Fruit fly (Drosophila melanogaster): ENCODE results near the gene rgn.

- TF ChIP-seq Sox15 (GFP tag; optimal IDR thresholded peaks at IDR 0.05), result no peak
- no peak for TF ChIP-seq Gug (GFP tag; IDR thresholded peaks at IDR 0.05)
- no peak for TF ChIP-seq topi (GFP tag; optimal IDR thresholded peaks at IDR 0.05)
- TF ChIP-seq cyc (GFP tag; optimal IDR thresholded peaks at IDR 0.05), result no peak
- TF ChIP-seq CG9139 (GFP tag; optimal IDR thresholded peaks at IDR 0.05), result peak; percentile 13
- no peak for TF ChIP-seq CG11294 (GFP tag; IDR thresholded peaks at IDR 0.05)
- TF ChIP-seq Lpt (GFP tag; optimal IDR thresholded peaks at IDR 0.05), result no peak
Observed at dm6 chr3L:21348983-21349432, 33.3 kb upstream of the rgn start, which contains the start of gene ebd2.

Measured in whole organism, prepupa.